Fruit fly (Drosophila melanogaster) whole organism, embryonic: ENCODE measurements around the gene CG42271.
A peak's percentile ranks its signal among the peaks of the same experiment; 100 is the strongest.

ENCODE experiments used
- Antp ChIP-seq: fragments of 200-800 bp; sonication (Bioruptor generic); optimal IDR thresholded peaks from 3 replicates; lab custom pipeline; 2016; ENCODE audit warnings: missing biosample characterization, missing genetic modification characterization
- Atf3 ChIP-seq: fragments of 200-800 bp; sonication (Bioruptor generic); optimal IDR thresholded peaks from 3 replicates; lab custom pipeline; 2016; ENCODE audit warnings: missing biosample characterization, missing genetic modification characterization
- Bteb2 ChIP-seq: fragments of 200-800 bp; sonication (Bioruptor generic); optimal IDR thresholded peaks from 2 replicates; lab custom pipeline; 2016; ENCODE audit warnings: missing biosample characterization, missing genetic modification characterization
- C15 ChIP-seq: fragments of 200-800 bp; sonication (Bioruptor generic); IDR thresholded peaks from 3 replicates; pipeline ENCODE4 v1.3.6; 2022; ENCODE audit warnings: missing biosample characterization, missing genetic modification characterization
- CG10431 ChIP-seq: fragments of 200-800 bp; sonication (Bioruptor generic); optimal IDR thresholded peaks from 3 replicates; lab custom pipeline; 2018; ENCODE audit warnings: missing biosample characterization, mild to moderate bottlenecking, missing genetic modification characterization
- CG11504 ChIP-seq: fragments of 200-800 bp; sonication (Bioruptor generic); optimal IDR thresholded peaks from 3 replicates; lab custom pipeline; 2019; ENCODE audit warnings: missing biosample characterization, mild to moderate bottlenecking, missing genetic modification characterization, moderate library complexity
- CG12299 ChIP-seq: fragments of 200-800 bp; sonication (Bioruptor generic); optimal IDR thresholded peaks from 2 replicates; lab custom pipeline; 2018; ENCODE audit warnings: missing biosample characterization, mild to moderate bottlenecking, missing genetic modification characterization
- CG14441 ChIP-seq: fragments of 200-800 bp; sonication (Bioruptor generic); IDR thresholded peaks from 2 replicates; pipeline ENCODE4 v1.3.6; 2022; ENCODE audit warnings: missing biosample characterization, missing genetic modification characterization
- CG15011 ChIP-seq: fragments of 200-800 bp; sonication (Bioruptor generic); optimal IDR thresholded peaks from 3 replicates; lab custom pipeline; 2018; ENCODE audit warnings: missing biosample characterization, mild to moderate bottlenecking, missing genetic modification characterization
- CG16779 ChIP-seq: fragments of 200-800 bp; sonication (Bioruptor generic); IDR thresholded peaks from 2 replicates; pipeline ENCODE4 v1.3.6; 2022; ENCODE audit warnings: missing biosample characterization, missing genetic modification characterization
- CG17186 ChIP-seq: fragments of 200-800 bp; sonication (Bioruptor generic); optimal IDR thresholded peaks from 3 replicates; lab custom pipeline; 2017; ENCODE audit warnings: missing biosample characterization, missing genetic modification reagents, missing genetic modification characterization
- CG17912 ChIP-seq: fragments of 200-800 bp; sonication (Bioruptor generic); optimal IDR thresholded peaks from 2 replicates; lab custom pipeline; 2018; ENCODE audit warnings: missing biosample characterization, mild to moderate bottlenecking, missing genetic modification characterization
- CG32532 ChIP-seq: fragments of 200-800 bp; sonication (Bioruptor generic); IDR thresholded peaks from 2 replicates; pipeline ENCODE4 v1.3.6; 2022; ENCODE audit warnings: missing biosample characterization, missing genetic modification characterization
- CG34376 ChIP-seq: fragments of 200-800 bp; sonication (Bioruptor generic); optimal IDR thresholded peaks from 2 replicates; lab custom pipeline; 2018; ENCODE audit warnings: missing biosample characterization, mild to moderate bottlenecking, missing genetic modification characterization
- CG4404 ChIP-seq: fragments of 200-800 bp; sonication (Bioruptor generic); IDR thresholded peaks from 2 replicates; pipeline ENCODE4 v1.3.6; 2022; ENCODE audit warnings: missing biosample characterization, missing genetic modification characterization
- CG6654 ChIP-seq: fragments of 200-800 bp; sonication (Bioruptor generic); optimal IDR thresholded peaks from 2 replicates; lab custom pipeline; 2017; ENCODE audit warnings: missing biosample characterization, mild to moderate bottlenecking, missing genetic modification characterization
- CG7745 ChIP-seq: fragments of 200-800 bp; sonication (Bioruptor generic); optimal IDR thresholded peaks from 2 replicates; lab custom pipeline; 2018; ENCODE audit warnings: missing biosample characterization, mild to moderate bottlenecking, missing genetic modification characterization, moderate library complexity
- Camta ChIP-seq: fragments of 200-800 bp; sonication (Bioruptor generic); optimal IDR thresholded peaks from 2 replicates; lab custom pipeline; 2016; ENCODE audit warnings: missing biosample characterization, missing genetic modification characterization
- Chrac-16 ChIP-seq: fragments of 200-800 bp; sonication (Bioruptor generic); optimal IDR thresholded peaks from 3 replicates; lab custom pipeline; 2016; ENCODE audit warnings: missing biosample characterization, missing genetic modification characterization
- Eip74EF ChIP-seq, 2 experiments: fragments of 200-800 bp in 1 of 2; fragments of >200 bp in 1 of 2; sonication (Bioruptor generic) in 1 of 2; optimal IDR thresholded peaks; 2 replicates each; lab custom pipeline; 2017 to 2019; ENCODE audit warnings: missing biosample characterization in 2 of 2, missing genetic modification characterization in 2 of 2, mild to moderate bottlenecking in 1 of 2, moderate library complexity in 1 of 2
- HHEX ChIP-seq: fragments of 200-800 bp; sonication (Bioruptor generic); optimal IDR thresholded peaks from 3 replicates; lab custom pipeline; 2017; ENCODE audit warnings: missing biosample characterization, mild to moderate bottlenecking, missing genetic modification characterization, missing genetic modification reagents
- Hmr ChIP-seq: fragments of 200-800 bp; sonication (Bioruptor generic); optimal IDR thresholded peaks from 3 replicates; lab custom pipeline; 2017; ENCODE audit warnings: mild to moderate bottlenecking, missing biosample characterization, missing genetic modification reagents, missing genetic modification characterization
- Jarid2 ChIP-seq: fragments of 200-800 bp; sonication (Bioruptor generic); optimal IDR thresholded peaks from 3 replicates; lab custom pipeline; 2017; ENCODE audit warnings: mild to moderate bottlenecking, missing biosample characterization, missing genetic modification reagents, missing genetic modification characterization
- Lim3 ChIP-seq: fragments of 200-800 bp; sonication (Bioruptor generic); IDR thresholded peaks from 2 replicates; pipeline ENCODE4 v1.3.6; 2022; ENCODE audit warnings: missing biosample characterization, missing genetic modification characterization
- Mad ChIP-seq: fragments of 200-800 bp; sonication (Bioruptor generic); optimal IDR thresholded peaks from 2 replicates; lab custom pipeline; 2016; ENCODE audit warnings: missing biosample characterization, missing genetic modification characterization
- Max ChIP-seq: fragments of 200-800 bp; sonication (Bioruptor generic); optimal IDR thresholded peaks from 2 replicates; lab custom pipeline; 2016; ENCODE audit warnings: missing biosample characterization, mild to moderate bottlenecking, missing genetic modification characterization
- Rx ChIP-seq: fragments of 200-800 bp; sonication (Bioruptor generic); IDR thresholded peaks from 2 replicates; pipeline ENCODE4 v1.3.6; 2022; ENCODE audit warnings: missing biosample characterization, missing genetic modification characterization
- Sry-β ChIP-seq: fragments of 200-800 bp; sonication (Bioruptor generic); optimal IDR thresholded peaks from 2 replicates; lab custom pipeline; 2018; ENCODE audit warnings: missing biosample characterization, mild to moderate bottlenecking, missing genetic modification characterization, moderate library complexity
- Trl ChIP-seq, 3 experiments: fragments of >200 bp in 2 of 3; fragments of 200-800 bp in 1 of 3; sonication (Bioruptor generic) in 1 of 3; optimal IDR thresholded peaks; 2 replicates in 1 of 3; 3 replicates in 2 of 3; lab custom pipeline; 2016 to 2017; ENCODE audit warnings: missing biosample characterization in 1 of 3, missing genetic modification characterization in 1 of 3
- Xbp1 ChIP-seq: fragments of 200-800 bp; sonication (Bioruptor generic); optimal IDR thresholded peaks from 3 replicates; lab custom pipeline; 2016; ENCODE audit warnings: missing biosample characterization, mild to moderate bottlenecking, missing genetic modification characterization
- ab ChIP-seq: fragments of 200-800 bp; sonication (Bioruptor generic); optimal IDR thresholded peaks from 2 replicates; lab custom pipeline; 2016; ENCODE audit warnings: missing biosample characterization, missing genetic modification characterization
- amos ChIP-seq: fragments of 200-800 bp; sonication (Bioruptor generic); IDR thresholded peaks from 2 replicates; pipeline ENCODE4 v1.3.6; 2022; ENCODE audit warnings: missing biosample characterization, missing genetic modification characterization; ENCODE audit not compliant: partially characterized antibody
- bbx ChIP-seq: fragments of 200-800 bp; sonication (Bioruptor generic); IDR thresholded peaks from 2 replicates; pipeline ENCODE4 v1.3.6; 2022; ENCODE audit warnings: missing biosample characterization, missing genetic modification characterization; ENCODE audit not compliant: partially characterized antibody
- cg ChIP-seq: fragments of 200-800 bp; sonication (Bioruptor generic); optimal IDR thresholded peaks from 3 replicates; lab custom pipeline; 2019; ENCODE audit warnings: missing biosample characterization, mild to moderate bottlenecking, missing genetic modification characterization, moderate library complexity
- croc ChIP-seq: fragments of 200-800 bp; sonication (Bioruptor generic); conservative IDR thresholded peaks from 3 replicates; pipeline ENCODE4 v1.3.6; 2022; ENCODE audit warnings: missing biosample characterization, missing genetic modification characterization
- dm ChIP-seq: fragments of 200-800 bp; sonication (Bioruptor generic); optimal IDR thresholded peaks from 3 replicates; lab custom pipeline; 2016; ENCODE audit warnings: missing biosample characterization, missing genetic modification characterization
- dpn ChIP-seq, 2 experiments: fragments of 200-800 bp; sonication (Bioruptor generic); optimal IDR thresholded peaks; 3 replicates each; lab custom pipeline; 2016; ENCODE audit warnings: missing biosample characterization in 2 of 2, missing genetic modification characterization in 2 of 2
- fd64A ChIP-seq: fragments of 200-800 bp; sonication (Bioruptor generic); optimal IDR thresholded peaks from 3 replicates; lab custom pipeline; 2018; ENCODE audit warnings: missing biosample characterization, mild to moderate bottlenecking, missing genetic modification characterization
- fd96Cb ChIP-seq: fragments of 200-800 bp; sonication (Bioruptor generic); optimal IDR thresholded peaks from 2 replicates; lab custom pipeline; 2018; ENCODE audit warnings: missing biosample characterization, mild to moderate bottlenecking, missing genetic modification characterization, moderate library complexity
- gt ChIP-seq: fragments of 200-800 bp; sonication (Bioruptor generic); IDR thresholded peaks from 2 replicates; pipeline ENCODE4 v1.3.6; 2022; ENCODE audit warnings: missing biosample characterization, missing genetic modification characterization
- kah ChIP-seq: fragments of 200-800 bp; sonication (Bioruptor generic); optimal IDR thresholded peaks from 2 replicates; lab custom pipeline; 2018; ENCODE audit warnings: missing biosample characterization, mild to moderate bottlenecking, missing genetic modification characterization
- kay ChIP-seq: fragments of 200-800 bp; sonication (Bioruptor generic); optimal IDR thresholded peaks from 2 replicates; lab custom pipeline; 2016; ENCODE audit warnings: missing biosample characterization, missing genetic modification characterization
- lilli ChIP-seq: fragments of 200-800 bp; sonication (Bioruptor generic); optimal IDR thresholded peaks from 3 replicates; lab custom pipeline; 2016; ENCODE audit warnings: missing biosample characterization, missing genetic modification characterization
- sc ChIP-seq, 3 experiments: fragments of >200 bp in 2 of 3; fragments of 200-800 bp in 1 of 3; sonication (Bioruptor generic) in 1 of 3; optimal IDR thresholded peaks; 2 replicates in 2 of 3; 3 replicates in 1 of 3; lab custom pipeline; 2017; ENCODE audit warnings: mild to moderate bottlenecking in 1 of 3, missing biosample characterization in 1 of 3, missing genetic modification characterization in 1 of 3, missing genetic modification reagents in 1 of 3
- ssp ChIP-seq: fragments of 200-800 bp; sonication (Bioruptor generic); IDR thresholded peaks from 2 replicates; pipeline ENCODE4 v1.3.6; 2022; ENCODE audit warnings: missing biosample characterization, missing genetic modification characterization
- trh ChIP-seq: fragments of 200-800 bp; sonication (Bioruptor generic); optimal IDR thresholded peaks from 2 replicates; lab custom pipeline; 2016; ENCODE audit warnings: missing biosample characterization, missing genetic modification characterization
- tup ChIP-seq: fragments of 200-800 bp; sonication (Bioruptor generic); optimal IDR thresholded peaks from 2 replicates; lab custom pipeline; 2016; ENCODE audit warnings: missing biosample characterization, mild to moderate bottlenecking, missing genetic modification characterization, moderate library complexity
- unc-4 ChIP-seq: fragments of 200-800 bp; sonication (Bioruptor generic); IDR thresholded peaks from 2 replicates; pipeline ENCODE4 v1.3.6; 2022; ENCODE audit warnings: missing biosample characterization, missing genetic modification characterization; ENCODE audit not compliant: partially characterized antibody
- zf30C ChIP-seq: fragments of 200-800 bp; sonication (Bioruptor generic); optimal IDR thresholded peaks from 3 replicates; lab custom pipeline; 2018; ENCODE audit warnings: missing biosample characterization, mild to moderate bottlenecking, missing genetic modification characterization

The CG42271 gene

dm6 chrX:14211250-14211944, 22.5 kb downstream of the CG42271 start (continued):
- TF ChIP-seq cg (GFP tag; lab: Kevin White, UChicago) (peak; percentile 45), CG12299 (tag; lab: Kevin White, UChicago) (no peak), Lim3 (GFP tag; lab: Robert Waterston, UW) (no peak), Atf3 (GFP tag; lab: Kevin White, UChicago) (no peak), ssp (no peak), lilli (GFP tag; lab: Kevin White, UChicago) (no peak), CG11504 (tag; lab: Kevin White, UChicago) (peak; percentile 28), C15 (GFP tag; lab: Robert Waterston, UW) (no peak), bbx (GFP tag; lab: Robert Waterston, UW) (peak; percentile 45; the same call in 1 of the 2 replicates), Trl (optimal IDR thresholded peaks at IDR 0.05; lab: Kevin White, UChicago) (peak; percentile 76 to 88), Trl (GFP tag; optimal IDR thresholded peaks at IDR 0.05; lab: Kevin White, UChicago) (no peak), Mad (no peak), Sry-β (GFP tag; lab: Kevin White, UChicago) (no peak), dm (no peak), Jarid2 (GFP tag; lab: Kevin White, UChicago) (peak; percentile 85), CG17186 (no peak), Bteb2 (GFP tag; lab: Kevin White, UChicago) (no peak), CG10431 (GFP tag; lab: Kevin White, UChicago) (peak; percentile 23), Xbp1 (no peak), ab (GFP tag; lab: Kevin White, UChicago) (no peak), CG4404 (GFP tag; lab: Robert Waterston, UW) (no peak), CG14441 (GFP tag; lab: Robert Waterston, UW) (no peak; the same call in 1 of the 2 replicates), CG15011 (no peak), CG16779 (GFP tag; lab: Robert Waterston, UW) (no peak), Max (no peak), CG17912 (GFP tag; lab: Kevin White, UChicago) (no peak), CG6654 (no peak), dpn (GFP tag; optimal IDR thresholded peaks at IDR 0.05; lab: Kevin White, UChicago) (no peak), Chrac-16 (GFP tag; lab: Kevin White, UChicago) (no peak), CG32532 (GFP tag; lab: Robert Waterston, UW) (no peak; the same call in 1 of the 2 replicates), amos (GFP tag; lab: Robert Waterston, UW) (no peak; the same call in 1 of the 2 replicates), Rx (GFP tag; lab: Robert Waterston, UW) (no peak), tup (no peak), kah (no peak), gt (GFP tag; lab: Robert Waterston, UW) (no peak), unc-4 (no peak), HHEX (GFP tag; lab: Kevin White, UChicago) (no peak), Antp (no peak), CG34376 (GFP tag; lab: Kevin White, UChicago) (no peak), Hmr (GFP tag; lab: Kevin White, UChicago) (no peak), sc (optimal IDR thresholded peaks at IDR 0.05; lab: Kevin White, UChicago) (no peak), sc (GFP tag; optimal IDR thresholded peaks at IDR 0.05; lab: Kevin White, UChicago) (no peak), trh (GFP tag; lab: Kevin White, UChicago) (no peak), kay (GFP tag; lab: Kevin White, UChicago) (no peak), Camta (GFP tag; lab: Kevin White, UChicago) (no peak), croc (GFP tag; lab: Robert Waterston, UW) (no peak), fd96Cb (no peak), CG7745 (no peak), zf30C (GFP tag; lab: Kevin White, UChicago) (peak; percentile 2), Eip74EF (GFP tag; optimal IDR thresholded peaks at IDR 0.05; lab: Kevin White, UChicago) (no peak), fd64A (GFP tag; lab: Kevin White, UChicago) (no peak)
